Fruit fly (Drosophila melanogaster) whole organism, adult: Measurements from ENCODE around the gene Dbct.
A peak's percentile ranks its signal among the peaks of the same experiment; 100 is the strongest.

Experiments used
- CG11617 ChIP-seq: fragments of 200-800 bp; sonication (Bioruptor generic); optimal IDR thresholded peaks from 2 replicates; lab custom pipeline; 2017; ENCODE audit warnings: mild to moderate bottlenecking, missing biosample characterization, missing genetic modification reagents, missing genetic modification characterization
- CG12768 ChIP-seq: fragments of 200-800 bp; sonication (Bioruptor generic); optimal IDR thresholded peaks from 2 replicates; lab custom pipeline; 2017; ENCODE audit warnings: missing biosample characterization, missing genetic modification characterization, mild to moderate bottlenecking, moderate library complexity, missing genetic modification reagents
- CG14711 ChIP-seq: fragments of 200-800 bp; sonication (Bioruptor generic); optimal IDR thresholded peaks from 2 replicates; lab custom pipeline; 2018; ENCODE audit warnings: missing biosample characterization, mild to moderate bottlenecking, missing genetic modification characterization, moderate library complexity
- CG1620 ChIP-seq: fragments of 200-800 bp; sonication (Bioruptor generic); optimal IDR thresholded peaks from 2 replicates; lab custom pipeline; 2016; ENCODE audit warnings: missing biosample characterization, missing genetic modification characterization
- CG33017 ChIP-seq: fragments of 200-800 bp; sonication (Bioruptor generic); optimal IDR thresholded peaks from 2 replicates; lab custom pipeline; 2018; ENCODE audit warnings: missing biosample characterization, mild to moderate bottlenecking, missing genetic modification characterization, moderate library complexity
- CG5204 ChIP-seq: fragments of 200-800 bp; sonication (Bioruptor generic); optimal IDR thresholded peaks from 2 replicates; lab custom pipeline; 2016; ENCODE audit warnings: missing biosample characterization, missing genetic modification characterization
- CG7045 ChIP-seq: fragments of 200-800 bp; sonication (Bioruptor generic); optimal IDR thresholded peaks from 2 replicates; lab custom pipeline; 2017; ENCODE audit warnings: missing biosample characterization, mild to moderate bottlenecking, missing genetic modification characterization
- CG7101 ChIP-seq: fragments of 200-800 bp; sonication (Bioruptor generic); optimal IDR thresholded peaks from 2 replicates; lab custom pipeline; 2018; ENCODE audit warnings: missing biosample characterization, mild to moderate bottlenecking, missing genetic modification characterization, moderate library complexity
- Clk ChIP-seq: fragments of 200-800 bp; sonication (Bioruptor generic); optimal IDR thresholded peaks from 2 replicates; lab custom pipeline; 2017; ENCODE audit warnings: missing biosample characterization, missing genetic modification characterization
- Crg-1 ChIP-seq: fragments of 200-800 bp; sonication (Bioruptor generic); optimal IDR thresholded peaks from 2 replicates; lab custom pipeline; 2016; ENCODE audit warnings: missing biosample characterization, missing genetic modification characterization
- Hr96 ChIP-seq: fragments of 200-800 bp; sonication (Bioruptor generic); optimal IDR thresholded peaks from 2 replicates; lab custom pipeline; 2016; ENCODE audit warnings: missing biosample characterization, missing genetic modification characterization
- Mnt ChIP-seq: fragments of 200-800 bp; sonication (Bioruptor generic); optimal IDR thresholded peaks from 2 replicates; lab custom pipeline; 2016; ENCODE audit warnings: missing biosample characterization, mild to moderate bottlenecking, missing genetic modification characterization
- bab1 ChIP-seq: fragments of 200-800 bp; sonication (Bioruptor generic); optimal IDR thresholded peaks from 3 replicates; lab custom pipeline; 2019; ENCODE audit warnings: missing biosample characterization, mild to moderate bottlenecking, missing genetic modification characterization, moderate library complexity
- cic ChIP-seq: fragments of 200-800 bp; sonication (Bioruptor generic); optimal IDR thresholded peaks from 2 replicates; lab custom pipeline; 2017; ENCODE audit warnings: missing biosample characterization, mild to moderate bottlenecking, missing genetic modification characterization, moderate library complexity
- cnc ChIP-seq, 2 experiments: fragments of >200 bp; optimal IDR thresholded peaks; 2 replicates each; lab custom pipeline; 2017
- kay ChIP-seq: fragments of 200-800 bp; sonication (Bioruptor generic); peaks from one replicate; lab custom pipeline; 2016; ENCODE audit warnings: missing biosample characterization, missing genetic modification characterization, borderline replicate concordance
- ovo ChIP-seq: fragments of 200-800 bp; sonication (Bioruptor generic); optimal IDR thresholded peaks from 2 replicates; lab custom pipeline; 2016; ENCODE audit warnings: missing biosample characterization, missing genetic modification characterization
- pad ChIP-seq: fragments of 200-800 bp; sonication (Bioruptor generic); optimal IDR thresholded peaks from 3 replicates; lab custom pipeline; 2017; ENCODE audit warnings: missing biosample characterization, missing genetic modification characterization, mild to moderate bottlenecking, moderate library complexity, missing genetic modification reagents
- tj ChIP-seq: fragments of 200-800 bp; sonication (Bioruptor generic); optimal IDR thresholded peaks from 3 replicates; lab custom pipeline; 2017; ENCODE audit warnings: missing biosample characterization, mild to moderate bottlenecking, missing genetic modification characterization, moderate library complexity
- toe ChIP-seq: fragments of 200-800 bp; sonication (Bioruptor generic); optimal IDR thresholded peaks from 2 replicates; lab custom pipeline; 2016; ENCODE audit warnings: missing biosample characterization, missing genetic modification characterization

Gene Dbct

dm6 chrX:15111888-15112287 lies 26.0 kb downstream of the Dbct start:
- no peak for TF ChIP-seq CG11617 (GFP tag; lab: Kevin White, UChicago)
- TF ChIP-seq CG12768 (GFP tag; lab: Kevin White, UChicago) = no peak
- TF ChIP-seq kay (GFP tag; lab: Kevin White, UChicago) = no peak
- TF ChIP-seq CG14711 (tag; lab: Kevin White, UChicago) = no peak
- TF ChIP-seq pad (GFP tag; lab: Kevin White, UChicago) = no peak
- TF ChIP-seq cnc (optimal IDR thresholded peaks at IDR 0.05; lab: Kevin White, UChicago) = no peak
- no peak for TF ChIP-seq ovo (GFP tag; lab: Kevin White, UChicago)
- no peak for TF ChIP-seq tj (GFP tag; lab: Kevin White, UChicago)
- no peak for TF ChIP-seq CG33017 (tag; lab: Kevin White, UChicago)
- no peak for TF ChIP-seq cic
- TF ChIP-seq bab1 (GFP tag; lab: Kevin White, UChicago) = no peak
- no peak for TF ChIP-seq Hr96
- no peak for TF ChIP-seq toe
- TF ChIP-seq Clk (GFP tag; lab: Kevin White, UChicago) = no peak
- no peak for TF ChIP-seq CG7101
- TF ChIP-seq Crg-1 (GFP tag; lab: Kevin White, UChicago) = no peak
- no peak for TF ChIP-seq CG7045 (GFP tag; lab: Kevin White, UChicago)
- no peak for TF ChIP-seq Mnt (GFP tag; lab: Kevin White, UChicago)

dm6 chrX:15116397-15116796 lies 30.5 kb downstream of the Dbct start, which contains the start of gene Cyp4s3:
Cyp4s3 (minus strand) TSS chrX:15116542.
- no peak for TF ChIP-seq CG1620
- peak; percentile 70 for TF ChIP-seq tj (GFP tag; lab: Kevin White, UChicago)

- TF ChIP-seq cnc (optimal IDR thresholded peaks at IDR 0.05; lab: Kevin White, UChicago) (no peak), Mnt (GFP tag; lab: Kevin White, UChicago) (no peak), CG7045 (GFP tag; lab: Kevin White, UChicago) (no peak), CG7101 (no peak), Hr96 (no peak), CG5204 (GFP tag; lab: Kevin White, UChicago) (no peak), toe (no peak), Clk (GFP tag; lab: Kevin White, UChicago) (no peak), CG33017 (tag; lab: Kevin White, UChicago) (no peak), CG12768 (GFP tag; lab: Kevin White, UChicago) (no peak), CG1620 (no peak), Crg-1 (GFP tag; lab: Kevin White, UChicago) (no peak), cic (no peak), kay (GFP tag; lab: Kevin White, UChicago) (no peak), ovo (GFP tag; lab: Kevin White, UChicago) (no peak)
Observed at dm6 chrX:15120116-15120515, 34.2 kb downstream of the Dbct start.

- TF ChIP-seq CG7045 (GFP tag; lab: Kevin White, UChicago) (no peak), Mnt (GFP tag; lab: Kevin White, UChicago) (no peak), pad (GFP tag; lab: Kevin White, UChicago) (no peak), tj (GFP tag; lab: Kevin White, UChicago) (no peak), CG14711 (tag; lab: Kevin White, UChicago) (no peak), Crg-1 (GFP tag; lab: Kevin White, UChicago) (no peak), ovo (GFP tag; lab: Kevin White, UChicago) (no peak), Hr96 (no peak), Clk (GFP tag; lab: Kevin White, UChicago) (no peak), cic (no peak), CG12768 (GFP tag; lab: Kevin White, UChicago) (no peak), CG7101 (no peak), kay (GFP tag; lab: Kevin White, UChicago) (no peak), CG11617 (GFP tag; lab: Kevin White, UChicago) (no peak), CG33017 (tag; lab: Kevin White, UChicago) (no peak), CG1620 (no peak)
Observed at dm6 chrX:15121714-15122113, 35.8 kb downstream of the Dbct start.

- no peak for TF ChIP-seq bab1 (GFP tag; lab: Kevin White, UChicago)
- no peak for TF ChIP-seq tj (GFP tag; lab: Kevin White, UChicago)
- no peak for TF ChIP-seq Hr96
- no peak for TF ChIP-seq ovo (GFP tag; lab: Kevin White, UChicago)
Observed at dm6 chrX:15123418-15123994, 37.6 kb downstream of the Dbct start.

dm6 chrX:15125496-15125895 lies 39.6 kb downstream of the Dbct start, which contains the start of gene drd:
drd (plus strand) TSS chrX:15125753.
- TF ChIP-seq tj (GFP tag; lab: Kevin White, UChicago) (peak; percentile 50), CG5204 (GFP tag; lab: Kevin White, UChicago) (no peak), CG33017 (tag; lab: Kevin White, UChicago) (no peak)
